Worm (Caenorhabditis elegans): Measurements from ENCODE around the gene F59B10.6.

ce11 chrII:10558962-10559415 is 34.7 kb upstream of the F59B10.6 start:
- TF ChIP-seq ztf-3 (GFP tag; optimal IDR thresholded peaks at IDR 0.05): no peak
- no peak for TF ChIP-seq zim-3 (tag; optimal IDR thresholded peaks at IDR 0.05)
- TF ChIP-seq pbrm-1 (GFP tag; IDR thresholded peaks at IDR 0.05): no peak
- no peak for TF ChIP-seq C17E4.6 (GFP tag; IDR thresholded peaks at IDR 0.05)
- TF ChIP-seq lag-1 (GFP tag; IDR thresholded peaks at IDR 0.05): no peak

All from whole organism, young adult.